Fruit fly (Drosophila melanogaster): ENCODE data around the gene be.

be gene

dm6 chrX:15070137-15070536 is 45.9 kb downstream of the be start:
- peak; percentile 39 for TF ChIP-seq fru (GFP tag; optimal IDR thresholded peaks at IDR 0.05)
- TF ChIP-seq brk (GFP tag; optimal IDR thresholded peaks at IDR 0.05), result peak; percentile 45
- TF ChIP-seq woc (GFP tag; optimal IDR thresholded peaks at IDR 0.05), result peak; percentile 58
- no peak for TF ChIP-seq h (GFP tag; optimal IDR thresholded peaks at IDR 0.05)

dm6 chrX:15070811-15071479 is 46.7 kb downstream of the be start:
- TF ChIP-seq Rel (GFP tag; optimal IDR thresholded peaks at IDR 0.05) (peak; percentile 22), Rel (tag; optimal IDR thresholded peaks at IDR 0.05) (peak; percentile 38), foxo (GFP tag; optimal IDR thresholded peaks at IDR 0.05) (peak in 1 of 2 experiments; percentile 41), brk (GFP tag; optimal IDR thresholded peaks at IDR 0.05) (peak; percentile 62), ey (GFP tag; optimal IDR thresholded peaks at IDR 0.05) (peak; percentile 24), Vsx2 (GFP tag; optimal IDR thresholded peaks at IDR 0.05; ENCODE audit: partially characterized antibody) (no peak), Sp1 (GFP tag; optimal IDR thresholded peaks at IDR 0.05) (peak; percentile 38), usp (GFP tag; optimal IDR thresholded peaks at IDR 0.05) (no peak), Hr83 (GFP tag; optimal IDR thresholded peaks at IDR 0.05; ENCODE audit: poor library complexity, severe bottlenecking) (peak; percentile 76), dl (GFP tag; optimal IDR thresholded peaks at IDR 0.05; ENCODE audit: insufficient read depth in 1 of 2, partially characterized antibody in 2 of 2) (peak in 1 of 2 experiments; percentile 7), fru (GFP tag; optimal IDR thresholded peaks at IDR 0.05) (peak; percentile 25), CrebA (GFP tag; optimal IDR thresholded peaks at IDR 0.05; ENCODE audit: borderline replicate concordance) (peak; percentile 6), h (GFP tag; optimal IDR thresholded peaks at IDR 0.05) (peak; percentile 58), Hnf4 (GFP tag; optimal IDR thresholded peaks at IDR 0.05) (peak; percentile 71), psq (GFP tag; optimal IDR thresholded peaks at IDR 0.05) (peak; percentile 29), rgr (GFP tag; optimal IDR thresholded peaks at IDR 0.05) (peak; percentile 13), tai (GFP tag; optimal IDR thresholded peaks at IDR 0.05) (no peak), Mio (GFP tag; optimal IDR thresholded peaks at IDR 0.05) (no peak), Hr78 (GFP tag; optimal IDR thresholded peaks at IDR 0.05) (no peak), Dfd (GFP tag; optimal IDR thresholded peaks at IDR 0.05) (no peak), dsf (GFP tag; optimal IDR thresholded peaks at IDR 0.05; ENCODE audit: borderline replicate concordance) (no peak), N (GFP tag; optimal IDR thresholded peaks at IDR 0.05) (no peak), woc (GFP tag; optimal IDR thresholded peaks at IDR 0.05) (no peak)

dm6 chrX:15074646-15075351 is 50.6 kb downstream of the be start:
- TF ChIP-seq dmrt93B (GFP tag; optimal IDR thresholded peaks at IDR 0.05) (peak; percentile 49), psq (GFP tag; optimal IDR thresholded peaks at IDR 0.05) (peak; percentile 65), Rel (GFP tag; optimal IDR thresholded peaks at IDR 0.05) (no peak), Rel (tag; optimal IDR thresholded peaks at IDR 0.05) (no peak), woc (GFP tag; optimal IDR thresholded peaks at IDR 0.05) (peak; percentile 87), Abd-B (GFP tag; optimal IDR thresholded peaks at IDR 0.05) (no peak), pan (optimal IDR thresholded peaks at IDR 0.05) (no peak), h (GFP tag; optimal IDR thresholded peaks at IDR 0.05) (peak; percentile 86), dl (GFP tag; optimal IDR thresholded peaks at IDR 0.05; ENCODE audit: insufficient read depth in 1 of 2, partially characterized antibody in 2 of 2) (no peak), Jra (GFP tag; optimal IDR thresholded peaks at IDR 0.05) (peak; percentile 70), tai (GFP tag; optimal IDR thresholded peaks at IDR 0.05) (peak; percentile 70), Hr83 (GFP tag; optimal IDR thresholded peaks at IDR 0.05; ENCODE audit: poor library complexity, severe bottlenecking) (peak; percentile 64), lola (GFP tag; optimal IDR thresholded peaks at IDR 0.05) (no peak), Dfd (GFP tag; optimal IDR thresholded peaks at IDR 0.05) (no peak), br (GFP tag; optimal IDR thresholded peaks at IDR 0.05) (peak; percentile 88), foxo (GFP tag; optimal IDR thresholded peaks at IDR 0.05) (peak in 1 of 2 experiments; percentile 90), sage (GFP tag; optimal IDR thresholded peaks at IDR 0.05) (no peak), Dif (GFP tag; optimal IDR thresholded peaks at IDR 0.05; ENCODE audit: partially characterized antibody) (no peak), rgr (GFP tag; optimal IDR thresholded peaks at IDR 0.05) (peak; percentile 85), ey (GFP tag; optimal IDR thresholded peaks at IDR 0.05) (peak; percentile 85), CrebA (GFP tag; optimal IDR thresholded peaks at IDR 0.05; ENCODE audit: borderline replicate concordance) (no peak), jim (GFP tag; optimal IDR thresholded peaks at IDR 0.05) (peak; percentile 56), fru (GFP tag; optimal IDR thresholded peaks at IDR 0.05) (peak; percentile 90), Myc (optimal IDR thresholded peaks at IDR 0.05) (peak; percentile 95), Sp1 (GFP tag; optimal IDR thresholded peaks at IDR 0.05) (peak; percentile 76), CG9705 (GFP tag; optimal IDR thresholded peaks at IDR 0.05) (peak; percentile 47), N (GFP tag; optimal IDR thresholded peaks at IDR 0.05) (no peak), usp (GFP tag; optimal IDR thresholded peaks at IDR 0.05) (no peak), Hr78 (GFP tag; optimal IDR thresholded peaks at IDR 0.05) (no peak), CG32264 (GFP tag; optimal IDR thresholded peaks at IDR 0.05) (peak; percentile 10), GATAd (GFP tag; optimal IDR thresholded peaks at IDR 0.05) (peak; percentile 50), brk (GFP tag; optimal IDR thresholded peaks at IDR 0.05) (peak; percentile 65), dsf (GFP tag; optimal IDR thresholded peaks at IDR 0.05; ENCODE audit: borderline replicate concordance) (no peak), OdsH (GFP tag; optimal IDR thresholded peaks at IDR 0.05) (peak; percentile 72), Mio (GFP tag; optimal IDR thresholded peaks at IDR 0.05) (peak; percentile 31), Hnf4 (GFP tag; optimal IDR thresholded peaks at IDR 0.05) (peak; percentile 87), HLH106 (tag; optimal IDR thresholded peaks at IDR 0.05) (peak; percentile 70), Vsx2 (GFP tag; optimal IDR thresholded peaks at IDR 0.05; ENCODE audit: partially characterized antibody) (no peak), sv (GFP tag; optimal IDR thresholded peaks at IDR 0.05) (peak; percentile 91)
